Fruit fly (Drosophila melanogaster): ENCODE data around the gene CG34041.

DNA sequence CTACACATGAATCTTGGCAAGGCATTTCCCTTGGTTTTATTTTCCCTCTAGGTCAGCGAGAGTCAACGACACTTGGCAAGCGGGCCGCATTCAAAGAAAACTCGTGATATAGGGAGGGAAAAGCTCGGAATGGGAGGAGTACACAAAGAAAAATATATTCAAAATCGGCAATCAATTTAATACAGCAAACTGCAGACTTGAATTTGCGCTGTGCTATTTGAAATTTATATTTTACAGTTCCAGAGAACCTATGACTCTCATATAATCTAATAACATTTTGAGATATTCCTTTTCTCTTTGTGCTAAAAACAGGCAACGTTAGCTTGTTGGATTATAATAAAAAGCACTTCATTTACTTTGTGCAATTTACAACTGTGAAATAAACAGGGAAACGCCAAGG lies 21.7 kb downstream of the CG34041 start:
- TF ChIP-seq CG8478 (optimal IDR thresholded peaks at IDR 0.05), result no peak
- no peak for TF ChIP-seq CTCF (optimal IDR thresholded peaks at IDR 0.05)

Measured in S2 (cell line).